Worm (Caenorhabditis elegans): ENCODE results near the gene rad-51.

Gene rad-51

DNA sequence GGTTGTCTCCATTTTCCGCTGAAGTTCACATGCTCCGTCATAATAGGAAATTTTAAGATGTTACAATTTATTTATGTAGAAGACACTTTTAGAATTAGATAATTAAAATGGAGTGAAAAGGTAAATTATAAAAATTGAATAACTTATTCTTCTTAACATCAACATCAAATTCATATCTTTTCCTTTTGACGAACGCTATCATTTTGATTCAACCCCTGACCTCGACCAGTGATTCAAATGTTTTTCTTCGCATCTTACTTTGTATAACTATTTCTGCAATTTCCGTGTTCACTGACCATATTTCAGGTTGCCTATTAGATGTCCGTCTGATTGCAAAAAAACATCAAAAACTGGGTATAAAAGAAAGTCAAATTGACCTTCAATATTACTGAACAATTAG lies 7.1 kb downstream of the rad-51 start, which contains the start of gene Y43C5A.7:
TSS of gene Y43C5A.7 (plus strand) at position 301 of the 400 bp plus-strand sequence.
- no peak for TF ChIP-seq hlh-1 (tag; optimal IDR thresholded peaks at IDR 0.05)
- no peak for TF ChIP-seq ceh-43 (GFP tag; optimal IDR thresholded peaks at IDR 0.05)
- TF ChIP-seq unc-62 (GFP tag; optimal IDR thresholded peaks at IDR 0.05) = no peak
- TF ChIP-seq M03D4.4 (tag; optimal IDR thresholded peaks at IDR 0.05) = no peak
- TF ChIP-seq tbx-8 (GFP tag; optimal IDR thresholded peaks at IDR 0.05) = no peak
- TF ChIP-seq cnd-1 (tag; optimal IDR thresholded peaks at IDR 0.05) = no peak
- no peak for TF ChIP-seq mep-1 (tag; optimal IDR thresholded peaks at IDR 0.05)
- no peak for TF ChIP-seq mls-2 (tag; optimal IDR thresholded peaks at IDR 0.05)
- no peak for TF ChIP-seq ceh-83 (GFP tag; optimal IDR thresholded peaks at IDR 0.05)
- no peak for TF ChIP-seq nhr-76 (tag; optimal IDR thresholded peaks at IDR 0.05)
- TF ChIP-seq bed-3 (GFP tag; optimal IDR thresholded peaks at IDR 0.05) = no peak
- TF ChIP-seq nhr-28 (tag; optimal IDR thresholded peaks at IDR 0.05) = no peak

DNA sequence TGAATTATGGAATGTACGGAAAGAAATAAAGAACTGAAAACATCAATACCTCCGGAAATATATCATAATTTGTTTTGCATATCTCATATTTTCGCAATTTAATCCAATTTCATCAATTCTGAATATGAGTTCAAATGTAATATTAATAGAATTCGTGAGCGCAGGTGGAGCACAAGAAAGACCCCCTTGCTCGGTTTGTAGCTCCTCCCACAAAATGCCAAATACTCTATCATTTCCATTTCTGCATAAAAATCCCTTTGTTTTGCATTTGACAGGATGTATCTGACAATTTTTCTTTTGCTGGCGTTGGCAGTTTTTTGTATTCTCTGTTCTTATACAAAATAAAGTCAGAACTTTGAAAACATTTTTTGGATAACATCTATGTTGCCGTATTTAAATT lies 9.0 kb downstream of the rad-51 start:
- TF ChIP-seq nhr-28 (tag; optimal IDR thresholded peaks at IDR 0.05) = no peak
- no peak for TF ChIP-seq mls-2 (tag; optimal IDR thresholded peaks at IDR 0.05)
- no peak for TF ChIP-seq elt-3 (tag; optimal IDR thresholded peaks at IDR 0.05)
- no peak for TF ChIP-seq snpc-4 (tag; optimal IDR thresholded peaks at IDR 0.05)
- no peak for TF ChIP-seq mab-5 (tag; optimal IDR thresholded peaks at IDR 0.05)
- no peak for TF ChIP-seq zip-8 (tag; optimal IDR thresholded peaks at IDR 0.05)
- TF ChIP-seq sptf-1 (tag; optimal IDR thresholded peaks at IDR 0.05) = no peak
- no peak for TF ChIP-seq drap-1 (GFP tag; optimal IDR thresholded peaks at IDR 0.05)
- TF ChIP-seq sem-2 (GFP tag; optimal IDR thresholded peaks at IDR 0.05) = no peak
- TF ChIP-seq ceh-43 (GFP tag; optimal IDR thresholded peaks at IDR 0.05) = no peak
- TF ChIP-seq tbx-8 (GFP tag; optimal IDR thresholded peaks at IDR 0.05) = no peak
- TF ChIP-seq M03D4.4 (tag; optimal IDR thresholded peaks at IDR 0.05) = no peak
- no peak for TF ChIP-seq flh-1 (GFP tag; optimal IDR thresholded peaks at IDR 0.05)

DNA sequence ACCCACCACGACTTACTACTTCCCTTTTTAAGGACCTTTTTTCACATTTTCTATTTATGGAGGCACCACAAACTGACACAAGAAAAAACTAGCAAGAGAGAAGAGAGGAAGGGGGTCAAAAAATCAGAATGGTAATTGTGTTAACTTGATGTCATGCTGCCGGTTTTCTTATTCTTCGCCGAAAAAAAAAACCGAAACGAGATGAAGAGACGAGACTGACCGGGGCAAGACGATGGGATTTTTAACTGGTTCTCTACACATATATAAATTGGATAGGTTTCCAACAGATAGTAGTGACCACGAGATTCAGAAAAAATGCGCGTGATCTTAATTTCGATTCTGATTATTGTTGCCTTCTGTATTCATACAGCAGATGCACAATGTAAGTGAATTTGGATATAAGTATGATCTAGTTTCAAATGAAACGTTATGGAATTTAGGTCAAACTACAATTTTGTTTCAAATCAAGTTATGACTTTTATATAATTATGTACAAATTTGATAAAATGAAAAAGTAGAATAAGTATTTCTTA lies 10.2 kb downstream of the rad-51 start, which contains the start of gene Y43C5A.3:
TSS of gene Y43C5A.3 (plus strand) at position 256 of the 533 bp plus-strand sequence.
- no peak for TF ChIP-seq mep-1 (tag; optimal IDR thresholded peaks at IDR 0.05)
- TF ChIP-seq cnd-1 (tag; optimal IDR thresholded peaks at IDR 0.05) = no peak
- no peak for TF ChIP-seq pha-4 (tag; optimal IDR thresholded peaks at IDR 0.05)
- no peak for TF ChIP-seq unc-39 (tag; optimal IDR thresholded peaks at IDR 0.05)
- no peak for TF ChIP-seq sptf-1 (tag; optimal IDR thresholded peaks at IDR 0.05)
- TF ChIP-seq ceh-43 (GFP tag; optimal IDR thresholded peaks at IDR 0.05) = no peak
- no peak for TF ChIP-seq elt-3 (tag; optimal IDR thresholded peaks at IDR 0.05)
- TF ChIP-seq tbx-8 (GFP tag; optimal IDR thresholded peaks at IDR 0.05) = no peak

DNA sequence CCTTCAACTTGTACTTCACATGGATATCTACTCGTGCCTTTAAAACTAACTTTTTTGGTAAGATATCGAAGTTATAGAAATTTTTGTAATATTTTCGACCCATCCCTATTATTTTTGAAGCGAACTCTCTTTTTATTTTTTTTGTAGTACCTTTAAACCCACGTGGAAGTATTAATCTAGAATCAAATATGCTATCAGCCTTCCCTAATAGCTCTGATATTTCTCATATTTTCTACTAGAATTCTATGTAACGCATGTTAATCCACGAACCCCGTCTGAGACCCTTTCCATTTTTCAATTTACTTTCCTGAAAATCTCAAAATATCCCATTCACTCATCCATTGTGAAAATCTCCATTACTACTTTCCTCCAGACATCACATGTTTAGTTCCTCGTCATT lies 10.7 kb downstream of the rad-51 start:
- TF ChIP-seq elt-3 (tag; optimal IDR thresholded peaks at IDR 0.05) = no peak

DNA sequence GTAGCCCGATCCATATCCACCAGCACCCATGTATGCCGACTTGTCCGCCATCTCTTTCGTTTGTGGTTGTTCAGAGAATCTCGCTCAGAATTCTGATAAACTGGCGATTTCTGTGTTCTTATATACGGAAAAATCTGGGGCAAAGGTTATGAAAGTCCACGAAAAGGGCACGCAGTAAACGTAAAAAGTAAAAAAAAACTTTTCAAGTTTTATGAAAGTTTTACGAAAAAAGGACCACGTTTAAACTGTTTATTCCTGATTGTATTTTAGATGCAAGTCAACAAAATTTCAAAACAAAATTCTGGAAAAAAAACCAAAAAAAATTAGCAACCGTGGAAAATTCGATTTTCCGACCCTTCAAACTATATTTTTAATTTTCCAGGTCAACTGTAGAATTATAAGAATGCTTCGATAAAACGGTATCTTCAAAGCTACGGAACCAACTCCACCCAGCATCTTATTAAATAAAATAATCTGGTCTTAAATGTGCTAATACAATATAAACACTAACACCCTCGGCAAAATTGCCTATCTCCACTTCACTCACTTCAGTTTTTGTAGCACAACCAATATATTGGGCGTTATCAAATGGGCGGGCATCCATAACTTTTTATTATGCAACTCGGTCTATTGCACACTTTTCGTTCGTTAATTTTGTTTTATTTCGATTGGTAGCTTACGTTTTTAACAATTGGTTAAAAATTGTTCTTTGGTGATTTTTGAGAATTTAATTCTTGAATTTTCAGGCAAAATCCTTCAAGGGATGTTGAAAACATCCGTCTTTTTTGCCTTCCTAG lies 14.7 kb downstream of the rad-51 start, which contains the start of the genes nspd-7 and Y43C5A.2:
TSS of gene nspd-7 (minus strand) at position 51 of the 797 bp plus-strand sequence.
TSS of gene Y43C5A.2 (plus strand) at position 747 of the 797 bp plus-strand sequence.
- TF ChIP-seq nhr-28 (tag; optimal IDR thresholded peaks at IDR 0.05) (no peak), flh-1 (GFP tag; optimal IDR thresholded peaks at IDR 0.05) (no peak), nhr-76 (tag; optimal IDR thresholded peaks at IDR 0.05) (no peak), lin-13 (tag; optimal IDR thresholded peaks at IDR 0.05) (no peak), ham-2 (GFP tag; optimal IDR thresholded peaks at IDR 0.05) (no peak), unc-120 (tag; optimal IDR thresholded peaks at IDR 0.05; ENCODE audit: poor library complexity, severe bottlenecking) (no peak), ceh-43 (GFP tag; optimal IDR thresholded peaks at IDR 0.05) (no peak), ces-1 (GFP tag; optimal IDR thresholded peaks at IDR 0.05) (no peak)

DNA sequence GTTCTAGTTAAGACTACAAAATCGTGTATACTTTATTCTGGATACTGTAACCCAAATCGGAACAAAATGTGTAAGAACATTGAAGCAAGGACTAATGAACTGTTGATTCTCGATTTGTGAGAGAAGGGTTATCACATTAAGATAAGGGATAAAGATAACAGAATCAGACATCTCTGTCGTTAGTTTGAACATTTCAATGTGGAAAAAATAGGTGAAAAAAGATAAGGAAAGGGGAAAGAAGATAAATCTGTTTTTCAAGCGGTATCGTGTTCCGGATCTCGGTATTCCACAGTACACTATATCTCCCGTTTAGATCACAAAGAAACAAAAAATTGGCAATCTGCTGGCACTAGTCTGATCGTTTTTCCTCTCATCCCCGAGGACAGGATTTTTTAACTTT lies 23.0 kb downstream of the rad-51 start:
- TF ChIP-seq mls-2 (tag; optimal IDR thresholded peaks at IDR 0.05) = no peak
- TF ChIP-seq elt-1 (tag; optimal IDR thresholded peaks at IDR 0.05; ENCODE audit: borderline replicate concordance, insufficient read depth) = peak; percentile 99
- TF ChIP-seq ceh-39 (tag; optimal IDR thresholded peaks at IDR 0.05) = no peak
- TF ChIP-seq bed-3 (GFP tag; optimal IDR thresholded peaks at IDR 0.05) = no peak
- no peak for TF ChIP-seq hlh-1 (tag; optimal IDR thresholded peaks at IDR 0.05)
- TF ChIP-seq nhr-28 (tag; optimal IDR thresholded peaks at IDR 0.05) = no peak
- no peak for TF ChIP-seq lin-13 (tag; optimal IDR thresholded peaks at IDR 0.05)
- TF ChIP-seq elt-3 (tag; optimal IDR thresholded peaks at IDR 0.05) = peak; percentile 63
